Worm (Caenorhabditis elegans): Measurements from ENCODE around the gene cest-1.1.

DNA sequence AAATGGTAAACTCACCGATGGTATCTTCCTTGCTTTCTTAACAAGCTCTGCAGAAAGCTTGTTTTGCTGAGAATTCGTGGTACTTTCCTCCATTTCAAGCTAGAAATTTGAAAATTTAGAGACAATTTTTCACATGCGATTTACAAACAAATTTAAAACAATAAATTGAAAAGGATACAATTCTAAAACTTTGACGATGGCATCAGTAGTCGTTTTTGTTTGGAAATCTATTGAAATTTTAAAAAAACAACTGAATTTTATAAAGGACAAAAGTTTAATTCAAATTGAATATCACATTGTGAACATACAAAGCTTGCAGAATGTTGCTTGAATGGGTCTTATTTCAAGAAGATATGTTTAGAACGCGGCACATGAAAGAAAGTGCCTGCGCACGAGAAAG is 1.1 kb upstream of the cest-1.1 start, which contains the start of gene ocam-1:
- TF ChIP-seq med-1 (GFP tag; optimal IDR thresholded peaks at IDR 0.05; ENCODE audit: insufficient read depth) (no peak), flt-1 (GFP tag; IDR thresholded peaks at IDR 0.05) (no peak), ztf-23 (GFP tag; IDR thresholded peaks at IDR 0.05) (no peak), ztf-29 (GFP tag; IDR thresholded peaks at IDR 0.05) (no peak)

Data from whole organism, midembryonic.